Fruit fly (Drosophila melanogaster) whole organism, prepupa: ENCODE results near the gene CG9784.

Experiments used
- CG10631 ChIP-seq: fragments of 200-800 bp; sonication (Bioruptor generic); optimal IDR thresholded peaks from 2 replicates; lab custom pipeline; 2016; ENCODE audit warnings: missing biosample characterization, missing genetic modification characterization
- CG10669 ChIP-seq: fragments of 200-800 bp; sonication (Bioruptor generic); optimal IDR thresholded peaks from 3 replicates; lab custom pipeline; 2018; ENCODE audit warnings: missing biosample characterization, mild to moderate bottlenecking, missing genetic modification characterization, moderate library complexity
- CG11294 ChIP-seq: fragments of 200-800 bp; sonication (Bioruptor generic); IDR thresholded peaks from 2 replicates; pipeline ENCODE4 v1.3.6; 2022; ENCODE audit warnings: missing biosample characterization, missing genetic modification characterization
- CG11762 ChIP-seq: fragments of 200-800 bp; sonication (Bioruptor generic); optimal IDR thresholded peaks from 3 replicates; lab custom pipeline; 2016; ENCODE audit warnings: missing biosample characterization, missing genetic modification characterization; ENCODE audit not compliant: insufficient read depth
- CG11902 ChIP-seq: fragments of 200-800 bp; sonication (Bioruptor generic); optimal IDR thresholded peaks from 3 replicates; lab custom pipeline; 2016; ENCODE audit warnings: missing biosample characterization, missing genetic modification characterization
- CG15336 ChIP-seq: fragments of 200-800 bp; sonication (Bioruptor generic); IDR thresholded peaks from 2 replicates; pipeline ENCODE4 v1.3.6; 2022; ENCODE audit warnings: missing biosample characterization, missing genetic modification characterization
- CG1621 ChIP-seq: fragments of 200-800 bp; sonication (Bioruptor generic); optimal IDR thresholded peaks from 3 replicates; lab custom pipeline; 2018; ENCODE audit warnings: missing biosample characterization, mild to moderate bottlenecking, missing genetic modification characterization
- CG16779 ChIP-seq: fragments of 200-800 bp; sonication (Bioruptor generic); optimal IDR thresholded peaks from 3 replicates; lab custom pipeline; 2017; ENCODE audit warnings: missing biosample characterization, mild to moderate bottlenecking, missing genetic modification characterization
- CG3032 ChIP-seq: fragments of 200-800 bp; optimal IDR thresholded peaks from 2 replicates; lab custom pipeline; 2019; ENCODE audit warnings: missing biosample characterization, mild to moderate bottlenecking, missing genetic modification characterization, moderate library complexity
- CG31627 ChIP-seq: fragments of 200-800 bp; sonication (Bioruptor generic); optimal IDR thresholded peaks from 3 replicates; lab custom pipeline; 2016; ENCODE audit warnings: missing biosample characterization, missing genetic modification characterization
- CG32006 ChIP-seq: fragments of 200-800 bp; sonication (Bioruptor generic); optimal IDR thresholded peaks from 3 replicates; lab custom pipeline; 2017; ENCODE audit warnings: missing biosample characterization, mild to moderate bottlenecking, missing genetic modification characterization
- CG3919 ChIP-seq: fragments of 200-800 bp; sonication (Bioruptor generic); optimal IDR thresholded peaks from 3 replicates; lab custom pipeline; 2016; ENCODE audit warnings: missing biosample characterization, missing genetic modification characterization
- CG4318 ChIP-seq: fragments of 200-800 bp; sonication (Bioruptor generic); optimal IDR thresholded peaks from 3 replicates; lab custom pipeline; 2017; ENCODE audit warnings: missing biosample characterization, mild to moderate bottlenecking, missing genetic modification characterization
- CG6163 ChIP-seq: fragments of 200-800 bp; sonication (Bioruptor generic); IDR thresholded peaks from 3 replicates; pipeline ENCODE4 v1.3.6; 2022; ENCODE audit warnings: missing biosample characterization, missing genetic modification characterization
- CG6276 ChIP-seq: fragments of 200-800 bp; sonication (Bioruptor generic); optimal IDR thresholded peaks from 2 replicates; lab custom pipeline; 2017; ENCODE audit warnings: missing biosample characterization, mild to moderate bottlenecking, missing genetic modification characterization
- CG6792 ChIP-seq: fragments of 200-800 bp; sonication (Bioruptor generic); optimal IDR thresholded peaks from 3 replicates; lab custom pipeline; 2016; ENCODE audit warnings: missing biosample characterization, missing genetic modification characterization
- CG8119 ChIP-seq: fragments of 200-800 bp; sonication (Bioruptor generic); IDR thresholded peaks from 3 replicates; pipeline ENCODE4 v1.3.6; 2022; ENCODE audit warnings: missing biosample characterization, missing genetic modification characterization
- CG8319 ChIP-seq: fragments of 200-800 bp; sonication (Bioruptor generic); optimal IDR thresholded peaks from 3 replicates; lab custom pipeline; 2016; ENCODE audit warnings: missing biosample characterization, missing genetic modification characterization
- CG8632 ChIP-seq: fragments of 200-800 bp; sonication (Bioruptor generic); optimal IDR thresholded peaks from 3 replicates; lab custom pipeline; 2016; ENCODE audit warnings: missing biosample characterization, missing genetic modification characterization
- CG9139 ChIP-seq: fragments of 200-800 bp; sonication (Bioruptor generic); optimal IDR thresholded peaks from 3 replicates; lab custom pipeline; 2017; ENCODE audit warnings: missing biosample characterization, mild to moderate bottlenecking, missing genetic modification characterization
- Eip75B ChIP-seq: fragments of 200-800 bp; sonication (Bioruptor generic); optimal IDR thresholded peaks from 3 replicates; lab custom pipeline; 2016; ENCODE audit warnings: missing biosample characterization, missing genetic modification characterization
- Eip93F ChIP-seq: fragments of 200-800 bp; sonication (Bioruptor generic); optimal IDR thresholded peaks from 2 replicates; lab custom pipeline; 2016; ENCODE audit warnings: missing biosample characterization, mild to moderate bottlenecking, missing genetic modification characterization
- Ets21C ChIP-seq: fragments of 200-800 bp; sonication (Bioruptor generic); optimal IDR thresholded peaks from 3 replicates; lab custom pipeline; 2016; ENCODE audit warnings: missing biosample characterization, missing genetic modification characterization
- Ets96B ChIP-seq: fragments of 200-800 bp; optimal IDR thresholded peaks from 2 replicates; lab custom pipeline; 2019; ENCODE audit warnings: missing biosample characterization, mild to moderate bottlenecking, missing genetic modification characterization, moderate library complexity
- Gug ChIP-seq: fragments of 200-800 bp; sonication (Bioruptor generic); IDR thresholded peaks from 2 replicates; pipeline ENCODE4 v1.3.6; 2022; ENCODE audit warnings: missing biosample characterization, missing genetic modification characterization
- Hr38 ChIP-seq: sonication (Bioruptor generic); optimal IDR thresholded peaks from 2 replicates; lab custom pipeline; 2016; ENCODE audit warnings: missing biosample characterization, missing genetic modification characterization
- Hr39 ChIP-seq: fragments of 200-800 bp; sonication (Bioruptor generic); optimal IDR thresholded peaks from 2 replicates; lab custom pipeline; 2016; ENCODE audit warnings: missing biosample characterization, missing genetic modification characterization
- Hr4 ChIP-seq: fragments of 200-800 bp; sonication (Bioruptor generic); optimal IDR thresholded peaks from 3 replicates; lab custom pipeline; 2016; ENCODE audit warnings: missing biosample characterization, missing genetic modification characterization
- Lpt ChIP-seq: fragments of 200-800 bp; sonication (Bioruptor generic); optimal IDR thresholded peaks from 3 replicates; lab custom pipeline; 2016; ENCODE audit warnings: missing biosample characterization, missing genetic modification characterization
- Met ChIP-seq: fragments of 200-800 bp; sonication (Bioruptor generic); optimal IDR thresholded peaks from 3 replicates; lab custom pipeline; 2016; ENCODE audit warnings: missing biosample characterization, missing genetic modification characterization
- OdsH ChIP-seq: fragments of 200-800 bp; sonication (Bioruptor generic); optimal IDR thresholded peaks from 3 replicates; lab custom pipeline; 2016; ENCODE audit warnings: missing biosample characterization, missing genetic modification characterization
- Smox ChIP-seq: fragments of 200-800 bp; sonication (Bioruptor generic); optimal IDR thresholded peaks from 3 replicates; lab custom pipeline; 2016; ENCODE audit warnings: missing biosample characterization, missing genetic modification characterization
- Sox102F ChIP-seq: fragments of 200-800 bp; sonication (Bioruptor generic); optimal IDR thresholded peaks from 2 replicates; lab custom pipeline; 2016; ENCODE audit warnings: missing biosample characterization, mild to moderate bottlenecking, missing genetic modification characterization
- Sox14 ChIP-seq: fragments of 200-800 bp; sonication (Bioruptor generic); optimal IDR thresholded peaks from 3 replicates; lab custom pipeline; 2016; ENCODE audit warnings: missing biosample characterization, missing genetic modification characterization
- Sox15 ChIP-seq: fragments of 200-800 bp; sonication (Bioruptor generic); optimal IDR thresholded peaks from 3 replicates; lab custom pipeline; 2016; ENCODE audit warnings: missing biosample characterization, missing genetic modification characterization
- achi ChIP-seq: fragments of 200-800 bp; sonication (Bioruptor generic); optimal IDR thresholded peaks from 3 replicates; lab custom pipeline; 2016; ENCODE audit warnings: missing biosample characterization, missing genetic modification characterization
- acj6 ChIP-seq: fragments of 200-800 bp; sonication (Bioruptor generic); optimal IDR thresholded peaks from 3 replicates; lab custom pipeline; 2016; ENCODE audit warnings: missing biosample characterization, missing genetic modification characterization
- cyc ChIP-seq: fragments of 200-800 bp; sonication (Bioruptor generic); optimal IDR thresholded peaks from 3 replicates; lab custom pipeline; 2016; ENCODE audit warnings: missing biosample characterization, missing genetic modification characterization
- dac ChIP-seq: fragments of 200-800 bp; sonication (Bioruptor generic); optimal IDR thresholded peaks from 2 replicates; lab custom pipeline; 2017; ENCODE audit warnings: missing biosample characterization, mild to moderate bottlenecking, missing genetic modification characterization
- dsx ChIP-seq: fragments of 200-800 bp; optimal IDR thresholded peaks from 3 replicates; lab custom pipeline; 2019; ENCODE audit warnings: missing biosample characterization, mild to moderate bottlenecking, missing genetic modification characterization, moderate library complexity; ENCODE audit not compliant: poor library complexity, severe bottlenecking
- eg ChIP-seq: fragments of 200-800 bp; sonication (Bioruptor generic); IDR thresholded peaks from 3 replicates; pipeline ENCODE4 v1.3.6; 2022; ENCODE audit warnings: missing biosample characterization, missing genetic modification characterization
- esn ChIP-seq: fragments of 200-800 bp; sonication (Bioruptor generic); optimal IDR thresholded peaks from 2 replicates; lab custom pipeline; 2016; ENCODE audit warnings: missing biosample characterization, mild to moderate bottlenecking, missing genetic modification characterization, moderate library complexity
- fd85E ChIP-seq: fragments of 200-800 bp; sonication (Bioruptor generic); optimal IDR thresholded peaks from 3 replicates; lab custom pipeline; 2016; ENCODE audit warnings: missing biosample characterization, missing genetic modification characterization
- fkh ChIP-seq: fragments of 200-800 bp; sonication (Bioruptor generic); optimal IDR thresholded peaks from 3 replicates; lab custom pipeline; 2017; ENCODE audit warnings: missing biosample characterization, mild to moderate bottlenecking, missing genetic modification characterization, moderate library complexity
- lz ChIP-seq: fragments of 200-800 bp; sonication (Bioruptor generic); optimal IDR thresholded peaks from 3 replicates; lab custom pipeline; 2016; ENCODE audit warnings: missing biosample characterization, missing genetic modification characterization
- net ChIP-seq: fragments of 200-800 bp; sonication (Bioruptor generic); optimal IDR thresholded peaks from 3 replicates; lab custom pipeline; 2016; ENCODE audit warnings: missing biosample characterization, missing genetic modification characterization
- pdm3 ChIP-seq: fragments of 200-800 bp; sonication (Bioruptor generic); optimal IDR thresholded peaks from 3 replicates; lab custom pipeline; 2016; ENCODE audit warnings: missing biosample characterization, missing genetic modification characterization
- salr ChIP-seq, 2 experiments: fragments of 200-800 bp; sonication (Bioruptor generic); optimal IDR thresholded peaks; 3 replicates each; lab custom pipeline; 2016 to 2018; ENCODE audit warnings: missing biosample characterization in 2 of 2, missing genetic modification characterization in 2 of 2, mild to moderate bottlenecking in 1 of 2
- spab ChIP-seq: fragments of 200-800 bp; sonication (Bioruptor generic); optimal IDR thresholded peaks from 2 replicates; lab custom pipeline; 2017; ENCODE audit warnings: missing biosample characterization, mild to moderate bottlenecking, missing genetic modification characterization, missing genetic modification reagents
- ss ChIP-seq, 2 experiments: fragments of 200-800 bp; sonication (Bioruptor generic); optimal IDR thresholded peaks; 2 replicates in 1 of 2; 3 replicates in 1 of 2; lab custom pipeline; 2017 to 2018; ENCODE audit warnings: mild to moderate bottlenecking in 2 of 2, missing biosample characterization in 2 of 2, missing genetic modification characterization in 2 of 2, moderate library complexity in 1 of 2
- svp ChIP-seq: fragments of 200-800 bp; sonication (Bioruptor generic); peaks from one replicate; lab custom pipeline; 2016; ENCODE audit warnings: missing biosample characterization, missing genetic modification characterization
- topi ChIP-seq: fragments of 200-800 bp; sonication (Bioruptor generic); optimal IDR thresholded peaks from 3 replicates; lab custom pipeline; 2016; ENCODE audit warnings: missing biosample characterization, missing genetic modification characterization
- vri ChIP-seq: fragments of 200-800 bp; sonication (Bioruptor generic); optimal IDR thresholded peaks from 3 replicates; lab custom pipeline; 2016; ENCODE audit warnings: missing biosample characterization, mild to moderate bottlenecking, missing genetic modification characterization

The CG9784 gene

DNA sequence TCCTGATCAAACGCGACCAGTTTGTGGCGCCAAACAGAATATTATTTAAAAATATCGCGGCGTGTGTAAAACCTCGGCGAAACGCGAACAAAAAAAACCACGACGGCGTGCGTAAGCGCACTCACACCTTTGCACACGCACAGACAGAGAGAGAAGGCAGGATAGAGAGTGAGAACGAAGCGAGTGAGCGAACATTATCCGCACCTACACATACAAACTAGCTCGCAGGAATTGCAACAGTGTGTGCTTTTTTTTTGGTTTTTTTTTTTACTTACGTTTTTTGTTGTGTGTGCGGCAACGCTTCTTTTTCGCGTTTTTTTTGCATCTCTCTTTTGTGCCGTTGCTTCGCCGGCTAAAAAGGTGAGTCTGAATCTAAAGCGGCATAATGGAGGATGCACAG is 755 bp upstream of the CG9784 start:
- peak; percentile 95 for TF ChIP-seq spab (GFP tag; lab: Kevin White, UChicago)
- TF ChIP-seq salr (GFP tag; optimal IDR thresholded peaks at IDR 0.05; lab: Kevin White, UChicago) = peak; percentile 83 to 92
- TF ChIP-seq OdsH (GFP tag; lab: Kevin White, UChicago) = peak; percentile 74
- peak; percentile 99 for TF ChIP-seq CG6163 (GFP tag; lab: Robert Waterston, UW)
- TF ChIP-seq svp (GFP tag; lab: Kevin White, UChicago) = no peak
- no peak for TF ChIP-seq fkh
- TF ChIP-seq CG15336 (GFP tag; lab: Robert Waterston, UW) = peak; percentile 90
- TF ChIP-seq pdm3 = peak; percentile 85
- peak; percentile 96 for TF ChIP-seq dsx
- peak; percentile 81 for TF ChIP-seq CG3919 (GFP tag; lab: Kevin White, UChicago)
- peak; percentile 88 for TF ChIP-seq CG8632 (GFP tag; lab: Kevin White, UChicago)
- TF ChIP-seq Sox14 (GFP tag; lab: Kevin White, UChicago) = peak; percentile 56
- TF ChIP-seq CG11902 = no peak
- TF ChIP-seq Sox15 = no peak
- TF ChIP-seq Hr4 (GFP tag; lab: Kevin White, UChicago) = no peak
- TF ChIP-seq Smox (GFP tag; lab: Kevin White, UChicago) = no peak
- peak; percentile 99 to 100 for TF ChIP-seq ss (GFP tag; optimal IDR thresholded peaks at IDR 0.05; lab: Kevin White, UChicago)
- peak; percentile 94 for TF ChIP-seq net
- no peak for TF ChIP-seq CG4318 (GFP tag; lab: Kevin White, UChicago)
- TF ChIP-seq Sox102F (GFP tag; lab: Kevin White, UChicago) = peak; percentile 78
- peak; percentile 64 for TF ChIP-seq acj6 (GFP tag; lab: Kevin White, UChicago)
- peak; percentile 92 for TF ChIP-seq CG8119 (GFP tag; lab: Robert Waterston, UW)
- peak; percentile 67 for TF ChIP-seq CG32006 (GFP tag; lab: Kevin White, UChicago)
- peak; percentile 33 for TF ChIP-seq cyc
- peak; percentile 86 for TF ChIP-seq vri (GFP tag; lab: Kevin White, UChicago)
- TF ChIP-seq CG31627 (GFP tag; lab: Kevin White, UChicago) = no peak
- peak; percentile 71 for TF ChIP-seq dac
- TF ChIP-seq Gug (GFP tag; lab: Robert Waterston, UW) = peak; percentile 76
- TF ChIP-seq fd85E (GFP tag; lab: Kevin White, UChicago) = no peak
- peak; percentile 42 for TF ChIP-seq lz (GFP tag; lab: Kevin White, UChicago)
- peak; percentile 90 for TF ChIP-seq CG6276 (GFP tag; lab: Kevin White, UChicago)
- peak; percentile 96 for TF ChIP-seq eg (GFP tag; lab: Robert Waterston, UW)
- peak; percentile 97 for TF ChIP-seq CG1621
- peak; percentile 69 for TF ChIP-seq esn
- peak; percentile 79 for TF ChIP-seq Lpt
- peak; percentile 98 for TF ChIP-seq CG16779 (tag; lab: Kevin White, UChicago)
- TF ChIP-seq CG11762 (GFP tag; lab: Kevin White, UChicago) = peak; percentile 83
- peak; percentile 95 for TF ChIP-seq CG10669 (GFP tag; lab: Kevin White, UChicago)
- TF ChIP-seq Hr39 (GFP tag; lab: Kevin White, UChicago) = no peak
- TF ChIP-seq Eip75B = peak; percentile 83
- TF ChIP-seq CG8319 (GFP tag; lab: Kevin White, UChicago) = peak; percentile 82
- TF ChIP-seq Ets96B (tag; lab: Kevin White, UChicago) = peak; percentile 89
- no peak for TF ChIP-seq CG10631 (GFP tag; lab: Kevin White, UChicago)
- TF ChIP-seq Ets21C = no peak
- TF ChIP-seq topi (GFP tag; lab: Kevin White, UChicago) = peak; percentile 82
- TF ChIP-seq Eip93F (GFP tag; lab: Kevin White, UChicago) = peak; percentile 71
- TF ChIP-seq CG11294 (GFP tag; lab: Robert Waterston, UW) = peak; percentile 34; the same call in 1 of the 2 replicates
- peak; percentile 86 for TF ChIP-seq CG3032 (tag; lab: Kevin White, UChicago)
- TF ChIP-seq CG6792 (GFP tag; lab: Kevin White, UChicago) = peak; percentile 75
- TF ChIP-seq Hr38 (GFP tag; lab: Kevin White, UChicago) = no peak
- TF ChIP-seq Met (GFP tag; lab: Kevin White, UChicago) = no peak
- peak; percentile 79 for TF ChIP-seq achi (GFP tag; lab: Kevin White, UChicago)
- TF ChIP-seq CG9139 (GFP tag; lab: Kevin White, UChicago) = peak; percentile 99
